Worm (Caenorhabditis elegans) whole organism, mixed stage, embryonic: Measurements from ENCODE around the gene T28D9.1.
A peak's percentile ranks its signal among the peaks of the same experiment; 100 is the strongest.

Experiments used
- M03D4.4 ChIP-seq: sonication (generic microtip); optimal IDR thresholded peaks from 2 replicates; lab custom pipeline; 2017; ENCODE audit warnings: mild to moderate bottlenecking, missing genetic modification characterization, missing compliant biosample characterization
- bed-3 ChIP-seq: fragments of 200-800 bp; sonication (Bioruptor generic); optimal IDR thresholded peaks from 3 replicates; lab custom pipeline; 2018; ENCODE audit warnings: mild to moderate bottlenecking, missing genetic modification characterization, moderate library complexity, missing compliant biosample characterization
- blmp-1 ChIP-seq: fragments of 150-350 bp; optimal IDR thresholded peaks from 2 replicates; lab custom pipeline; 2014; ENCODE audit warnings: missing biosample characterization, missing genetic modification characterization
- ceh-39 ChIP-seq: fragments of 150-350 bp; optimal IDR thresholded peaks from 2 replicates; lab custom pipeline; 2014; ENCODE audit warnings: missing biosample characterization, missing genetic modification characterization
- ceh-43 ChIP-seq: fragments of 200-800 bp; sonication (Bioruptor generic); optimal IDR thresholded peaks from 2 replicates; lab custom pipeline; 2018; ENCODE audit warnings: mild to moderate bottlenecking, missing genetic modification characterization, moderate library complexity, missing compliant biosample characterization
- ceh-83 ChIP-seq: fragments of 200-800 bp; sonication (Bioruptor generic); optimal IDR thresholded peaks from 2 replicates; lab custom pipeline; 2018; ENCODE audit warnings: mild to moderate bottlenecking, missing genetic modification characterization, missing compliant biosample characterization
- ces-1 ChIP-seq: fragments of 150-350 bp; optimal IDR thresholded peaks from 2 replicates; lab custom pipeline; 2014; ENCODE audit warnings: missing biosample characterization, missing genetic modification reagents, missing genetic modification characterization
- cnd-1 ChIP-seq: fragments of 200-800 bp; sonication (Bioruptor generic); optimal IDR thresholded peaks from 2 replicates; lab custom pipeline; 2018; ENCODE audit warnings: mild to moderate bottlenecking, missing genetic modification characterization, missing compliant biosample characterization
- drap-1 ChIP-seq: fragments of 200-800 bp; sonication (Bioruptor generic); optimal IDR thresholded peaks from 3 replicates; lab custom pipeline; 2018; ENCODE audit warnings: mild to moderate bottlenecking, missing genetic modification characterization, missing compliant biosample characterization
- elt-1 ChIP-seq: sonication (generic microtip); optimal IDR thresholded peaks from 2 replicates; lab custom pipeline; 2017; ENCODE audit warnings: missing genetic modification characterization, mild to moderate bottlenecking, missing compliant biosample characterization, antibody characterized with exemption, moderate library complexity, borderline replicate concordance; ENCODE audit not compliant: insufficient read depth
- elt-3 ChIP-seq: fragments of 150-350 bp; optimal IDR thresholded peaks from 2 replicates; lab custom pipeline; 2014; ENCODE audit warnings: missing biosample characterization, missing genetic modification characterization
- flh-1 ChIP-seq: fragments of 200-800 bp; sonication (Bioruptor generic); optimal IDR thresholded peaks from 2 replicates; lab custom pipeline; 2018; ENCODE audit warnings: mild to moderate bottlenecking, missing genetic modification characterization, moderate library complexity, missing compliant biosample characterization
- ham-2 ChIP-seq: fragments of 200-800 bp; sonication (Bioruptor generic); optimal IDR thresholded peaks from 2 replicates; lab custom pipeline; 2018; ENCODE audit warnings: mild to moderate bottlenecking, missing genetic modification characterization, missing compliant biosample characterization
- hlh-1 ChIP-seq: fragments of 150-350 bp; optimal IDR thresholded peaks from 2 replicates; lab custom pipeline; 2014; ENCODE audit warnings: missing biosample characterization, missing genetic modification reagents, missing genetic modification characterization
- lin-13 ChIP-seq: fragments of 150-350 bp; optimal IDR thresholded peaks from 2 replicates; lab custom pipeline; 2014; ENCODE audit warnings: missing biosample characterization, missing genetic modification characterization
- lin-32 ChIP-seq: fragments of 200-800 bp; sonication (Bioruptor generic); optimal IDR thresholded peaks from 2 replicates; lab custom pipeline; 2018; ENCODE audit warnings: mild to moderate bottlenecking, missing genetic modification characterization, missing compliant biosample characterization
- lsy-2 ChIP-seq: fragments of 150-350 bp; optimal IDR thresholded peaks from 2 replicates; lab custom pipeline; 2014; ENCODE audit warnings: missing biosample characterization, missing genetic modification characterization
- mab-5 ChIP-seq: fragments of 150-350 bp; optimal IDR thresholded peaks from 2 replicates; lab custom pipeline; 2014; ENCODE audit warnings: missing biosample characterization, missing genetic modification characterization
- mep-1 ChIP-seq: fragments of 150-350 bp; optimal IDR thresholded peaks from 2 replicates; lab custom pipeline; 2017; ENCODE audit warnings: missing biosample characterization, missing genetic modification reagents, missing genetic modification characterization, inconsistent platforms
- mls-2 ChIP-seq: sonication (generic microtip); optimal IDR thresholded peaks from 2 replicates; lab custom pipeline; 2016; ENCODE audit warnings: mild to moderate bottlenecking, missing genetic modification characterization, moderate library complexity, missing compliant biosample characterization
- nhr-12 ChIP-seq: fragments of 150-350 bp; optimal IDR thresholded peaks from 2 replicates; lab custom pipeline; 2014; ENCODE audit warnings: missing biosample characterization, missing genetic modification characterization
- nhr-2 ChIP-seq: fragments of 150-350 bp; optimal IDR thresholded peaks from 2 replicates; lab custom pipeline; 2014; ENCODE audit warnings: missing biosample characterization, missing genetic modification characterization
- nhr-28 ChIP-seq: fragments of 150-350 bp; optimal IDR thresholded peaks from 2 replicates; lab custom pipeline; 2014; ENCODE audit warnings: missing biosample characterization, missing genetic modification characterization
- nhr-76 ChIP-seq: sonication (generic microtip); optimal IDR thresholded peaks from 2 replicates; lab custom pipeline; 2017; ENCODE audit warnings: missing biosample characterization, missing genetic modification characterization
- pha-4 ChIP-seq: fragments of 150-350 bp; optimal IDR thresholded peaks from 2 replicates; lab custom pipeline; 2018; ENCODE audit warnings: missing biosample characterization, missing genetic modification reagents, missing genetic modification characterization
- sem-2 ChIP-seq: fragments of 200-800 bp; sonication (Bioruptor generic); optimal IDR thresholded peaks from 2 replicates; lab custom pipeline; 2018; ENCODE audit warnings: mild to moderate bottlenecking, missing genetic modification characterization, missing compliant biosample characterization
- snpc-4 ChIP-seq: fragments of 150-350 bp; optimal IDR thresholded peaks from 2 replicates; lab custom pipeline; 2014; ENCODE audit warnings: missing biosample characterization, missing genetic modification characterization
- sptf-1 ChIP-seq: sonication (generic microtip); optimal IDR thresholded peaks from 2 replicates; lab custom pipeline; 2017; ENCODE audit warnings: mild to moderate bottlenecking, missing genetic modification characterization, moderate library complexity, missing compliant biosample characterization
- tbx-8 ChIP-seq: fragments of 200-800 bp; sonication (Bioruptor generic); optimal IDR thresholded peaks from 2 replicates; lab custom pipeline; 2018; ENCODE audit warnings: mild to moderate bottlenecking, missing genetic modification characterization, moderate library complexity, missing compliant biosample characterization
- unc-120 ChIP-seq: sonication (generic microtip); optimal IDR thresholded peaks from 2 replicates; lab custom pipeline; 2017; ENCODE audit warnings: missing genetic modification characterization, missing compliant biosample characterization; ENCODE audit not compliant: poor library complexity, severe bottlenecking
- unc-39 ChIP-seq: fragments of 150-350 bp; optimal IDR thresholded peaks from 2 replicates; lab custom pipeline; 2014; ENCODE audit warnings: missing biosample characterization, missing genetic modification characterization
- unc-62 ChIP-seq: fragments of 150-350 bp; optimal IDR thresholded peaks from 2 replicates; lab custom pipeline; 2014; ENCODE audit warnings: missing biosample characterization, missing genetic modification reagents, missing genetic modification characterization
- zip-8 ChIP-seq: fragments of 150-350 bp; optimal IDR thresholded peaks from 2 replicates; lab custom pipeline; 2014; ENCODE audit warnings: missing biosample characterization, missing genetic modification characterization
- ztf-11 ChIP-seq: fragments of 150-350 bp; optimal IDR thresholded peaks from 2 replicates; lab custom pipeline; 2014; ENCODE audit warnings: missing biosample characterization, missing genetic modification characterization

Gene T28D9.1

DNA sequence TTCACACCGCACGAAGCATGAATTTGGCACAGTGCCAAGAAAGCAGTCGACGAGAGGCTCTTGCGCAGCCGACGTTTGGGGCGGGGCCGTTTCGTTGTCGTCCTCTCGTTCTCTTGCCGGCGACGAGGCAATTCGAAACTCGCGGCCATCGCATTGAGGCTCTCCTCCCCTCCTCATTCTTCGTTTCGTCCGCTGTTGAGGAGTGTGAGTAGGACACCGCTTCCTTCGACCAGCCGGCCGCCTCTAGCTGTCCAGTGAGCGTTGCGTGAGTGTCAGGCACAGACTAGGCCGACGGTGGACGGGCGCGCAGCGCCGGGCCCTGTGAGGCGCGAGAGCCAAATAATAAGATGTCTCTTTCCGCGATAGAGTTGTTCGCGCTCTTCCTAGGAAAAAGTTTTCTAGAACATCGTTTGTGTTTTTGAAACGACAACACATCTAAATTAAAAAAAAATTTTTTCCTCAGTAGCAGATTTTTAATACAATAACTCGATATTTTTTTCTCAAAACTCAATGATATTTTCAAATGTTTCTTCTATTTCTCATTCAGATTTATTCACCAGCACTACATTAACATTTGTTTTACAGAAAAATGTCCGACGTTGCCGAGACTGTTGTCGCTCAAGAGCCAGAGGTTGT lies at the start of gene T28D9.1, which contains the start of gene T28D9.11:
TSS of gene T28D9.1 (plus strand) at position 586 of the 636 bp plus-strand sequence.
TSS of gene T28D9.11 (minus strand) at position 177 of the 636 bp plus-strand sequence.
- TF ChIP-seq ceh-83 (GFP tag; lab: Kevin White, UChicago) = no peak
- TF ChIP-seq tbx-8 (GFP tag; lab: Kevin White, UChicago) = no peak
- no peak for TF ChIP-seq nhr-76 (tag; lab: Kevin White, UChicago)
- TF ChIP-seq lin-32 (GFP tag; lab: Kevin White, UChicago) = peak; percentile 31
- TF ChIP-seq nhr-2 (tag; lab: Kevin White, UChicago) = no peak
- peak; percentile 64 for TF ChIP-seq sptf-1
- no peak for TF ChIP-seq ces-1 (GFP tag; lab: Kevin White, UChicago)
- TF ChIP-seq pha-4 (tag; lab: Kevin White, UChicago) = no peak
- TF ChIP-seq unc-120 (tag; lab: Kevin White, UChicago) = peak; percentile 37
- no peak for TF ChIP-seq lin-13 (tag; lab: Kevin White, UChicago)
- peak; percentile 74 for TF ChIP-seq M03D4.4 (tag; lab: Kevin White, UChicago)
- no peak for TF ChIP-seq unc-62 (GFP tag; lab: Kevin White, UChicago)
- no peak for TF ChIP-seq unc-39
- peak; percentile 75 for TF ChIP-seq cnd-1
- TF ChIP-seq elt-3 (tag; lab: Kevin White, UChicago) = no peak
- TF ChIP-seq mls-2 = peak; percentile 67
- TF ChIP-seq ztf-11 (tag; lab: Kevin White, UChicago) = peak; percentile 29
- TF ChIP-seq sem-2 = no peak
- TF ChIP-seq mep-1 (tag; lab: Kevin White, UChicago) = no peak
- peak; percentile 48 for TF ChIP-seq drap-1
- TF ChIP-seq nhr-12 (tag; lab: Kevin White, UChicago) = no peak
- TF ChIP-seq hlh-1 (tag; lab: Kevin White, UChicago) = peak; percentile 29
- no peak for TF ChIP-seq flh-1
- no peak for TF ChIP-seq lsy-2 (tag; lab: Kevin White, UChicago)
- peak; percentile 58 for TF ChIP-seq ham-2 (GFP tag; lab: Kevin White, UChicago)
- TF ChIP-seq nhr-28 (tag; lab: Kevin White, UChicago) = no peak
- TF ChIP-seq bed-3 = no peak
- TF ChIP-seq ceh-43 = peak; percentile 19

DNA sequence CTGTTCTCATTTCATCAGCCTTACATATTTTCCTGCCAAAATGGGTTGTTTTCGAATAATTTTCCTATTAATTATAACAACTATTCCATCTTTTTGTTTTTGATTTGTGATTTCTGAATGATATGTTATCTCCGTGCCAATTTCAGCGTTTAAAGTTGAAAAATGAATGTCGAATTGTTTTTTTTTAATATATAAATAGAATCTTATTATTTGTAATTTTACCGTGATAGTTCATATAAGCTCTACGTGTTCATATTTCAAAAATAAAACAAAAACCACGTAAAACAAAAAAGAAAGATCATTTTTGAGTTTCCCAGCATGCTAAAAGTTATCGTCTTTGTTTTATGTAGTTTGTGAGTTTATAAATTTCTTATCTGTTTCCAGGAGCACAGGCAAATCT lies 48.5 kb upstream of the T28D9.1 start, which contains the start of gene K06A1.2:
TSS of gene K06A1.2 (plus strand) at position 301 of the 400 bp plus-strand sequence.
- TF ChIP-seq snpc-4 = no peak
- no peak for TF ChIP-seq drap-1
- TF ChIP-seq zip-8 (tag; lab: Kevin White, UChicago) = no peak
- TF ChIP-seq lin-13 (tag; lab: Kevin White, UChicago) = no peak
- TF ChIP-seq mls-2 = no peak
- no peak for TF ChIP-seq nhr-76 (tag; lab: Kevin White, UChicago)
- no peak for TF ChIP-seq elt-1
- TF ChIP-seq ceh-43 = no peak
- no peak for TF ChIP-seq flh-1
- no peak for TF ChIP-seq nhr-2 (tag; lab: Kevin White, UChicago)
- no peak for TF ChIP-seq hlh-1 (tag; lab: Kevin White, UChicago)
- no peak for TF ChIP-seq mep-1 (tag; lab: Kevin White, UChicago)
- TF ChIP-seq elt-3 (tag; lab: Kevin White, UChicago) = no peak
- no peak for TF ChIP-seq blmp-1 (tag; lab: Kevin White, UChicago)
- TF ChIP-seq mab-5 (tag; lab: Kevin White, UChicago) = no peak
- no peak for TF ChIP-seq ham-2 (GFP tag; lab: Kevin White, UChicago)
- no peak for TF ChIP-seq ceh-39 (tag; lab: Kevin White, UChicago)
- no peak for TF ChIP-seq M03D4.4 (tag; lab: Kevin White, UChicago)
- TF ChIP-seq unc-62 (GFP tag; lab: Kevin White, UChicago) = no peak

DNA sequence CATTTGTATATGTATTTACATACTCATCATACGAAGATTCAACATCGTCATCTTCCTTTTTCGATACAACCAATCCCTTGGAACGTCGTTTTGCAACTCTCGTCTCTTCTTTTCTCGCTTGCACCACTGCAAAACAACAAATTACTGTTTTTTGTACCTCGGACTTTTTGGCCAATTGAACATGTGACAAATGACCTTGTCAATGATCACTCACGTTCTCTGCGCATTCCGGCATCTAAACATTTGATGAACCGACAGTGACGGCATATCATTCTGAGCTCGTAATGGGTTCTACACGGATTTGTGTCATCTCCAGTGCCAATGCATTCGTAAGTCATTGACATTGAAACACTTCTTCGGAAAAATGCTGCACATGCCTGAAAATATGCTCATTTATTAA lies 44.0 kb upstream of the T28D9.1 start:
- TF ChIP-seq ham-2 (GFP tag; lab: Kevin White, UChicago) = no peak
- TF ChIP-seq mep-1 (tag; lab: Kevin White, UChicago) = no peak

DNA sequence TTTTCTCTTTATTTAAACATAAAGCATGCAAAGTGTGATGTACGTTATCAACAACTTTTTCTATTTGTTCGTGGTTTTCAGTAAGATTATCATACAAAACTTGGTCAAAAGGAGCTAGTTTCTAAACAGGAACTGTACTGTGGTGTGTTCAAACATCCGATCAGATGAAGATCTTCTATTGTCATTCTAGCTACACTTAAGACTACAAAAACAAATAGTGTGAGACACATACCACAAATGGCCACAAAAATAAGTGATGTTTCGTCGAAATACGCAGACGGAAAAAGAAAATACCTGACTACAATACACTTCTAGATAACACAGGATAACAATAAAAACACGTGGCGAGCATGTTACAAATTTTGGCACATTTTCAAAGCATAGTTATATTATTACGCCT lies 43.5 kb upstream of the T28D9.1 start:
- TF ChIP-seq unc-39 = no peak
- TF ChIP-seq lin-13 (tag; lab: Kevin White, UChicago) = no peak
- TF ChIP-seq lsy-2 (tag; lab: Kevin White, UChicago) = no peak
- no peak for TF ChIP-seq lin-32 (GFP tag; lab: Kevin White, UChicago)
- TF ChIP-seq nhr-76 (tag; lab: Kevin White, UChicago) = no peak
- no peak for TF ChIP-seq M03D4.4 (tag; lab: Kevin White, UChicago)
- TF ChIP-seq sem-2 = no peak
- no peak for TF ChIP-seq ham-2 (GFP tag; lab: Kevin White, UChicago)
- no peak for TF ChIP-seq mls-2
- no peak for TF ChIP-seq unc-120 (tag; lab: Kevin White, UChicago)
- TF ChIP-seq pha-4 (tag; lab: Kevin White, UChicago) = no peak
- TF ChIP-seq blmp-1 (tag; lab: Kevin White, UChicago) = no peak
- no peak for TF ChIP-seq nhr-2 (tag; lab: Kevin White, UChicago)
- TF ChIP-seq ceh-39 (tag; lab: Kevin White, UChicago) = no peak
- TF ChIP-seq ztf-11 (tag; lab: Kevin White, UChicago) = no peak
- TF ChIP-seq nhr-12 (tag; lab: Kevin White, UChicago) = no peak
- TF ChIP-seq unc-62 (GFP tag; lab: Kevin White, UChicago) = no peak
- TF ChIP-seq flh-1 = no peak
- no peak for TF ChIP-seq elt-3 (tag; lab: Kevin White, UChicago)
- TF ChIP-seq hlh-1 (tag; lab: Kevin White, UChicago) = no peak
